Worm (Caenorhabditis elegans): ENCODE results near the gene eak-4.

The eak-4 gene

ce11 chrIV:12525409-12525808, at the start of gene eak-4:
Gene eak-4 (minus strand): TSS chrIV:12525509.
- TF ChIP-seq W03F9.2 (tag; optimal IDR thresholded peaks at IDR 0.05) = no peak
- TF ChIP-seq him-1 (tag; optimal IDR thresholded peaks at IDR 0.05) = no peak
- TF ChIP-seq dao-5 (tag; optimal IDR thresholded peaks at IDR 0.05) = no peak

ce11 chrIV:12574265-12574664, 49.0 kb upstream of the eak-4 start:
- TF ChIP-seq W03F9.2 (tag; optimal IDR thresholded peaks at IDR 0.05) (no peak), him-1 (tag; optimal IDR thresholded peaks at IDR 0.05) (no peak), dao-5 (tag; optimal IDR thresholded peaks at IDR 0.05) (no peak)

- TF ChIP-seq W03F9.2 (tag; optimal IDR thresholded peaks at IDR 0.05) = no peak
- no peak for TF ChIP-seq him-1 (tag; optimal IDR thresholded peaks at IDR 0.05)
- TF ChIP-seq dao-5 (tag; optimal IDR thresholded peaks at IDR 0.05) = no peak
Observed at ce11 chrIV:12573068-12573467, 47.8 kb upstream of the eak-4 start, which contains the start of gene K08E7.5. Gene K08E7.5 (plus strand): TSS chrIV:12573368.

ce11 chrIV:12571047-12571446, 45.7 kb upstream of the eak-4 start, which contains the start of gene K08E7.4:
Gene K08E7.4 (minus strand): TSS chrIV:12571147.
- no peak for TF ChIP-seq him-1 (tag; optimal IDR thresholded peaks at IDR 0.05)
- no peak for TF ChIP-seq dao-5 (tag; optimal IDR thresholded peaks at IDR 0.05)
- TF ChIP-seq W03F9.2 (tag; optimal IDR thresholded peaks at IDR 0.05) = no peak

ce11 chrIV:12570546-12570945, 45.2 kb upstream of the eak-4 start:
- TF ChIP-seq him-1 (tag; optimal IDR thresholded peaks at IDR 0.05) = no peak
- no peak for TF ChIP-seq dao-5 (tag; optimal IDR thresholded peaks at IDR 0.05)
- no peak for TF ChIP-seq W03F9.2 (tag; optimal IDR thresholded peaks at IDR 0.05)

- TF ChIP-seq dao-5 (tag; optimal IDR thresholded peaks at IDR 0.05) (no peak), him-1 (tag; optimal IDR thresholded peaks at IDR 0.05) (no peak), W03F9.2 (tag; optimal IDR thresholded peaks at IDR 0.05) (peak; percentile 41)
Observed at ce11 chrIV:12567176-12567892, 42.0 kb upstream of the eak-4 start, which contains the start of the genes hsb-1 and let-99. Gene hsb-1 (minus strand): TSS chrIV:12567226. Gene let-99 (plus strand): TSS chrIV:12567842.

- no peak for TF ChIP-seq W03F9.2 (tag; optimal IDR thresholded peaks at IDR 0.05)
- no peak for TF ChIP-seq dao-5 (tag; optimal IDR thresholded peaks at IDR 0.05)
- no peak for TF ChIP-seq him-1 (tag; optimal IDR thresholded peaks at IDR 0.05)
Observed at ce11 chrIV:12565933-12566540, 40.7 kb upstream of the eak-4 start, which contains the start of gene eak-7. Gene eak-7 (minus strand): TSS chrIV:12565983.

- no peak for TF ChIP-seq dao-5 (tag; optimal IDR thresholded peaks at IDR 0.05)
- TF ChIP-seq him-1 (tag; optimal IDR thresholded peaks at IDR 0.05) = no peak
Observed at ce11 chrIV:12560568-12560967, 35.3 kb upstream of the eak-4 start, which contains the start of gene snb-7. Gene snb-7 (plus strand): TSS chrIV:12560868.

ce11 chrIV:12558925-12559450, 33.7 kb upstream of the eak-4 start, which contains the start of the genes ZK795.2 and ZK795.3:
Gene ZK795.2 (minus strand): TSS chrIV:12558975.
Gene ZK795.3 (plus strand): TSS chrIV:12559365.
- peak; percentile 70 for TF ChIP-seq W03F9.2 (tag; optimal IDR thresholded peaks at IDR 0.05)
- no peak for TF ChIP-seq him-1 (tag; optimal IDR thresholded peaks at IDR 0.05)
- TF ChIP-seq dao-5 (tag; optimal IDR thresholded peaks at IDR 0.05) = no peak

ce11 chrIV:12551944-12552343, 26.6 kb upstream of the eak-4 start:
- TF ChIP-seq him-1 (tag; optimal IDR thresholded peaks at IDR 0.05) (no peak), dao-5 (tag; optimal IDR thresholded peaks at IDR 0.05) (no peak), W03F9.2 (tag; optimal IDR thresholded peaks at IDR 0.05) (no peak)

ce11 chrIV:12549014-12549413, 23.7 kb upstream of the eak-4 start:
- TF ChIP-seq dao-5 (tag; optimal IDR thresholded peaks at IDR 0.05) (no peak), W03F9.2 (tag; optimal IDR thresholded peaks at IDR 0.05) (no peak), him-1 (tag; optimal IDR thresholded peaks at IDR 0.05) (no peak)

- TF ChIP-seq dao-5 (tag; optimal IDR thresholded peaks at IDR 0.05) (no peak), him-1 (tag; optimal IDR thresholded peaks at IDR 0.05) (no peak), W03F9.2 (tag; optimal IDR thresholded peaks at IDR 0.05) (no peak)
Observed at ce11 chrIV:12547824-12548223, 22.5 kb upstream of the eak-4 start, which contains the start of gene ipmk-1. Gene ipmk-1 (plus strand): TSS chrIV:12548124.

- no peak for TF ChIP-seq W03F9.2 (tag; optimal IDR thresholded peaks at IDR 0.05)
- no peak for TF ChIP-seq him-1 (tag; optimal IDR thresholded peaks at IDR 0.05)
- TF ChIP-seq dao-5 (tag; optimal IDR thresholded peaks at IDR 0.05) = no peak
Observed at ce11 chrIV:12545902-12546301, 20.6 kb upstream of the eak-4 start.

- TF ChIP-seq him-1 (tag; optimal IDR thresholded peaks at IDR 0.05) (no peak), dao-5 (tag; optimal IDR thresholded peaks at IDR 0.05) (no peak), W03F9.2 (tag; optimal IDR thresholded peaks at IDR 0.05) (no peak)
Observed at ce11 chrIV:12545393-12545792, 20.1 kb upstream of the eak-4 start.

All from whole organism, L4/young adult.